Worm (Caenorhabditis elegans) whole organism, late embryonic: Measurements from ENCODE around the gene R02F2.7.

Experiments
- F13H6.1 ChIP-seq: sonication (generic microtip); optimal IDR thresholded peaks from 2 replicates; lab custom pipeline; 2016; ENCODE audit warnings: missing genetic modification characterization, missing compliant biosample characterization
- ama-1 ChIP-seq: fragments of 150-350 bp; optimal IDR thresholded peaks from 2 replicates; lab custom pipeline; 2014
- ceh-14 ChIP-seq: sonication (generic microtip); optimal IDR thresholded peaks from 2 replicates; lab custom pipeline; 2016; ENCODE audit warnings: missing genotype, missing genetic modification characterization, missing compliant biosample characterization
- ceh-19 ChIP-seq: fragments of 200-800 bp; sonication (Bioruptor generic); optimal IDR thresholded peaks from 2 replicates; lab custom pipeline; 2018; ENCODE audit warnings: mild to moderate bottlenecking, missing genetic modification characterization, missing compliant biosample characterization
- dmd-4 ChIP-seq: sonication (generic microtip); optimal IDR thresholded peaks from 2 replicates; lab custom pipeline; 2016; ENCODE audit warnings: borderline replicate concordance, missing genetic modification characterization, missing compliant biosample characterization
- elt-4 ChIP-seq: sonication (generic microtip); optimal IDR thresholded peaks from 2 replicates; lab custom pipeline; 2016; ENCODE audit warnings: missing genetic modification characterization, missing compliant biosample characterization
- hlh-8 ChIP-seq: sonication (generic microtip); optimal IDR thresholded peaks from 2 replicates; lab custom pipeline; 2016; ENCODE audit warnings: missing genotype, missing genetic modification characterization, missing compliant biosample characterization
- pat-9 ChIP-seq: fragments of 200-800 bp; sonication (Bioruptor generic); optimal IDR thresholded peaks from 2 replicates; lab custom pipeline; 2018; ENCODE audit warnings: mild to moderate bottlenecking, missing genetic modification characterization, moderate library complexity, missing compliant biosample characterization
- pha-4 ChIP-seq: fragments of 150-350 bp; optimal IDR thresholded peaks from 2 replicates; lab custom pipeline; 2018; ENCODE audit warnings: missing biosample characterization, missing genetic modification reagents, missing genetic modification characterization

- TF ChIP-seq F13H6.1 (no peak), ceh-14 (no peak), ceh-19 (GFP tag; lab: Kevin White, UChicago) (no peak), pha-4 (no peak), ama-1 (no peak), hlh-8 (tag; lab: Kevin White, UChicago) (no peak), pat-9 (tag; lab: Kevin White, UChicago) (no peak), dmd-4 (tag; lab: Kevin White, UChicago) (no peak), elt-4 (tag; lab: Kevin White, UChicago) (no peak)
These were observed 20.6 kb upstream of the R02F2.7 start for ce11 chrIII:5504164-5504563.
